Worm (Caenorhabditis elegans): ENCODE results near the gene cpr-4.

- no peak for TF ChIP-seq zip-8 (tag; optimal IDR thresholded peaks at IDR 0.05)
- TF ChIP-seq elt-3 (tag; optimal IDR thresholded peaks at IDR 0.05): no peak
- no peak for TF ChIP-seq elt-1 (tag; optimal IDR thresholded peaks at IDR 0.05; ENCODE audit: borderline replicate concordance, insufficient read depth)
- TF ChIP-seq lin-13 (tag; optimal IDR thresholded peaks at IDR 0.05): no peak
- no peak for TF ChIP-seq nhr-28 (tag; optimal IDR thresholded peaks at IDR 0.05)
- TF ChIP-seq nhr-12 (tag; optimal IDR thresholded peaks at IDR 0.05): no peak
- TF ChIP-seq sem-2 (GFP tag; optimal IDR thresholded peaks at IDR 0.05): no peak
- TF ChIP-seq snpc-4 (tag; optimal IDR thresholded peaks at IDR 0.05): no peak
Observed at ce11 chrV:6602556-6603062, 11.9 kb upstream of the cpr-4 start, which contains the start of gene ZK1055.6.

All from whole organism, mixed stage, embryonic.